Worm (Caenorhabditis elegans): Measurements from ENCODE around the gene F55B12.10.

ce11 chrV:13803902-13804301, 35.6 kb upstream of the F55B12.10 start, which contains the start of gene swan-2:
- TF ChIP-seq flt-1 (GFP tag; IDR thresholded peaks at IDR 0.05) (no peak), pes-1 (GFP tag; IDR thresholded peaks at IDR 0.05) (no peak), ceh-36 (tag; optimal IDR thresholded peaks at IDR 0.05) (no peak), ets-7 (tag; optimal IDR thresholded peaks at IDR 0.05) (no peak), tra-4 (tag; optimal IDR thresholded peaks at IDR 0.05) (no peak)
